Fruit fly (Drosophila melanogaster): ENCODE results near the gene dre4.

DNA sequence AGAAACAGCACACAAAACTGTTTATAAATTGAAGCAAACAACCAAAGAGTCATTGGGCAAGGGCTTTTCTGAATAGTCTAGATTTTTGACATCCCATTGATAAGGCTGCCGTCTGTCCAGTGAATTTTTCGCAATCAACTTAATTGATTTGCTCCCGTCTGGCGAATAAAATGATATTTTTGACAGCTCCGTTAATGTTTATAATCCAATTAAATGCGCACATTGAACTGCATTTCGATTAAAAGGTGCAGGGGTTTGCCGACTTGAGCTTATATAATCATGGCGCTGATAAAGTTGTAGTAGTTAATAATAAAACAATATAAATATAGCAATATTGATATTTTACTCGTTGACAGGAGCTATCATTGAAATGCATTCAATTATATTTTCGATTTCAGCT is 32.9 kb upstream of the dre4 start:
- TF ChIP-seq kay (GFP tag; ENCODE audit: borderline replicate concordance) (no peak), CG5204 (GFP tag; optimal IDR thresholded peaks at IDR 0.05) (no peak), CG11617 (GFP tag; optimal IDR thresholded peaks at IDR 0.05) (no peak), Clk (GFP tag; optimal IDR thresholded peaks at IDR 0.05) (no peak), cnc (optimal IDR thresholded peaks at IDR 0.05) (no peak), cic (GFP tag; optimal IDR thresholded peaks at IDR 0.05) (no peak), toe (GFP tag; optimal IDR thresholded peaks at IDR 0.05) (no peak), ovo (GFP tag; optimal IDR thresholded peaks at IDR 0.05) (no peak), CG7045 (GFP tag; optimal IDR thresholded peaks at IDR 0.05) (no peak), Mnt (GFP tag; optimal IDR thresholded peaks at IDR 0.05) (no peak), CG1620 (GFP tag; optimal IDR thresholded peaks at IDR 0.05) (no peak)
